Worm (Caenorhabditis elegans): ENCODE results near the gene F36H5.13.

ce11 chrII:1763072-1763471 lies 12.8 kb upstream of the F36H5.13 start, which contains the start of gene math-28:
- TF ChIP-seq flt-1 (GFP tag; IDR thresholded peaks at IDR 0.05) (no peak), ztf-29 (GFP tag; IDR thresholded peaks at IDR 0.05) (no peak), med-1 (GFP tag; optimal IDR thresholded peaks at IDR 0.05; ENCODE audit: insufficient read depth) (no peak)

Data from whole organism, midembryonic.